Worm (Caenorhabditis elegans) whole organism, late embryonic: ENCODE data around the gene nhr-19.

Experiments used
- C08G9.2 ChIP-seq: sonication (generic microtip); optimal IDR thresholded peaks from 2 replicates; lab custom pipeline; 2016; ENCODE audit warnings: mild to moderate bottlenecking, missing genetic modification characterization, moderate library complexity, missing compliant biosample characterization
- C38D4.7 ChIP-seq: fragments of 200-800 bp; sonication (Bioruptor generic); optimal IDR thresholded peaks from 2 replicates; lab custom pipeline; 2018; ENCODE audit warnings: mild to moderate bottlenecking, missing genetic modification characterization, moderate library complexity, missing compliant biosample characterization
- F13H6.1 ChIP-seq: sonication (generic microtip); optimal IDR thresholded peaks from 2 replicates; lab custom pipeline; 2016; ENCODE audit warnings: missing genetic modification characterization, missing compliant biosample characterization
- K02D7.2 ChIP-seq: sonication (generic microtip); optimal IDR thresholded peaks from 2 replicates; lab custom pipeline; 2017; ENCODE audit warnings: mild to moderate bottlenecking, missing genetic modification characterization, missing compliant biosample characterization
- K09A11.1 ChIP-seq: sonication (generic microtip); optimal IDR thresholded peaks from 2 replicates; lab custom pipeline; 2017; ENCODE audit warnings: antibody characterized with exemption, mild to moderate bottlenecking, missing genetic modification characterization, missing compliant biosample characterization; ENCODE audit not compliant: insufficient read depth
- Y22D7AL.16 ChIP-seq: sonication (generic microtip); optimal IDR thresholded peaks from 2 replicates; lab custom pipeline; 2016; ENCODE audit warnings: missing genetic modification characterization, missing compliant biosample characterization
- ceh-18 ChIP-seq: sonication (generic microtip); optimal IDR thresholded peaks from 2 replicates; lab custom pipeline; 2016; ENCODE audit warnings: missing genetic modification characterization, missing compliant biosample characterization
- ceh-22 ChIP-seq: sonication (generic microtip); optimal IDR thresholded peaks from 2 replicates; lab custom pipeline; 2017; ENCODE audit warnings: missing biosample characterization, missing genetic modification characterization
- ceh-24 ChIP-seq: sonication (generic microtip); optimal IDR thresholded peaks from 2 replicates; lab custom pipeline; 2016; ENCODE audit warnings: mild to moderate bottlenecking, missing genetic modification characterization, missing compliant biosample characterization
- ceh-30 ChIP-seq: fragments of 150-350 bp; optimal IDR thresholded peaks from 2 replicates; lab custom pipeline; 2014; ENCODE audit warnings: missing biosample characterization, missing genetic modification characterization
- ceh-34 ChIP-seq: sonication (generic microtip); optimal IDR thresholded peaks from 2 replicates; lab custom pipeline; 2016; ENCODE audit warnings: mild to moderate bottlenecking, missing genetic modification characterization, missing compliant biosample characterization
- ceh-9 ChIP-seq: sonication (generic microtip); optimal IDR thresholded peaks from 2 replicates; lab custom pipeline; 2016; ENCODE audit warnings: mild to moderate bottlenecking, missing genetic modification characterization, inconsistent platforms, missing compliant biosample characterization
- che-1 ChIP-seq: sonication (generic microtip); optimal IDR thresholded peaks from 2 replicates; lab custom pipeline; 2016; ENCODE audit warnings: mild to moderate bottlenecking, missing genetic modification characterization, missing compliant biosample characterization
- elt-2 ChIP-seq: sonication (generic microtip); optimal IDR thresholded peaks from 2 replicates; lab custom pipeline; 2016; ENCODE audit warnings: missing genetic modification reagents, missing genetic modification characterization, missing compliant biosample characterization
- ets-4 ChIP-seq: sonication (generic microtip); optimal IDR thresholded peaks from 2 replicates; lab custom pipeline; 2016; ENCODE audit warnings: missing genetic modification characterization, missing compliant biosample characterization
- gmeb-2 ChIP-seq: sonication (generic microtip); optimal IDR thresholded peaks from 2 replicates; lab custom pipeline; 2016; ENCODE audit warnings: missing genetic modification characterization, inconsistent platforms, missing compliant biosample characterization
- hlh-13 ChIP-seq: fragments of 200-800 bp; sonication (Bioruptor generic); optimal IDR thresholded peaks from 2 replicates; lab custom pipeline; 2018; ENCODE audit warnings: mild to moderate bottlenecking, missing genetic modification characterization, missing compliant biosample characterization
- hlh-30 ChIP-seq: sonication (generic microtip); optimal IDR thresholded peaks from 2 replicates; lab custom pipeline; 2017; ENCODE audit warnings: antibody characterized with exemption, missing genetic modification characterization, missing compliant biosample characterization; ENCODE audit not compliant: insufficient read depth
- hlh-6 ChIP-seq: sonication (generic microtip); optimal IDR thresholded peaks from 2 replicates; lab custom pipeline; 2016; ENCODE audit warnings: missing genotype, missing genetic modification characterization, missing compliant biosample characterization
- lim-6 ChIP-seq: sonication (generic microtip); optimal IDR thresholded peaks from 2 replicates; lab custom pipeline; 2016; ENCODE audit warnings: missing genetic modification characterization, missing compliant biosample characterization
- lin-11 ChIP-seq: fragments of 200-800 bp; sonication (Bioruptor generic); optimal IDR thresholded peaks from 2 replicates; lab custom pipeline; 2018; ENCODE audit warnings: mild to moderate bottlenecking, missing genetic modification characterization, missing compliant biosample characterization
- madf-2 ChIP-seq: sonication (generic microtip); optimal IDR thresholded peaks from 2 replicates; lab custom pipeline; 2017; ENCODE audit warnings: missing genetic modification characterization, missing compliant biosample characterization
- nfya-1 ChIP-seq: sonication (generic microtip); optimal IDR thresholded peaks from 2 replicates; lab custom pipeline; 2017; ENCODE audit warnings: missing genetic modification characterization, mild to moderate bottlenecking, missing compliant biosample characterization, antibody characterized with exemption, moderate library complexity
- nhr-11 ChIP-seq: fragments of 150-350 bp; optimal IDR thresholded peaks from 2 replicates; lab custom pipeline; 2014; ENCODE audit warnings: missing biosample characterization, missing genetic modification characterization
- npax-4 ChIP-seq: sonication (generic microtip); optimal IDR thresholded peaks from 2 replicates; lab custom pipeline; 2016; ENCODE audit warnings: missing genetic modification characterization, missing compliant biosample characterization
- odd-2 ChIP-seq: sonication (generic microtip); optimal IDR thresholded peaks from 2 replicates; lab custom pipeline; 2017; ENCODE audit warnings: antibody characterized with exemption, mild to moderate bottlenecking, missing genetic modification characterization, missing compliant biosample characterization
- pax-1 ChIP-seq: fragments of 150-350 bp; optimal IDR thresholded peaks from 2 replicates; lab custom pipeline; 2014; ENCODE audit warnings: missing biosample characterization, missing genetic modification characterization
- pqm-1 ChIP-seq: sonication (generic microtip); optimal IDR thresholded peaks from 2 replicates; lab custom pipeline; 2016; ENCODE audit warnings: missing genetic modification characterization, missing compliant biosample characterization
- pros-1 ChIP-seq: fragments of 150-350 bp; optimal IDR thresholded peaks from 2 replicates; lab custom pipeline; 2014; ENCODE audit warnings: missing biosample characterization, missing genetic modification reagents, missing genetic modification characterization
- ref-2 ChIP-seq: sonication (generic microtip); optimal IDR thresholded peaks from 2 replicates; lab custom pipeline; 2016; ENCODE audit warnings: missing genetic modification characterization, missing compliant biosample characterization
- rnt-1 ChIP-seq: sonication (generic microtip); optimal IDR thresholded peaks from 2 replicates; lab custom pipeline; 2016; ENCODE audit warnings: missing genetic modification characterization, missing compliant biosample characterization
- sdc-2 ChIP-seq: sonication (generic microtip); optimal IDR thresholded peaks from 2 replicates; lab custom pipeline; 2016; ENCODE audit warnings: missing genotype, missing genetic modification characterization, missing compliant biosample characterization
- sox-2 ChIP-seq: fragments of 200-800 bp; sonication (Bioruptor generic); IDR thresholded peaks from 2 replicates; pipeline ENCODE4 v1.3.6; 2022; ENCODE audit warnings: missing genetic modification reagents, missing genetic modification characterization, missing compliant biosample characterization
- syd-9 ChIP-seq: sonication (generic microtip); optimal IDR thresholded peaks from 2 replicates; lab custom pipeline; 2016; ENCODE audit warnings: mild to moderate bottlenecking, missing genetic modification characterization, moderate library complexity, missing compliant biosample characterization
- tbx-2 ChIP-seq: sonication (generic microtip); optimal IDR thresholded peaks from 2 replicates; lab custom pipeline; 2016; ENCODE audit warnings: missing genetic modification characterization, missing compliant biosample characterization
- unc-3 ChIP-seq, 2 experiments: fragments of 200-800 bp in 1 of 2; sonication (Bioruptor generic) in 1 of 2; sonication (generic microtip) in 1 of 2; conservative IDR thresholded peaks in 1 of 2; optimal IDR thresholded peaks in 1 of 2; 2 replicates each; pipeline versions ENCODE4 v1.3.6 to Lab custom; 2016 to 2022; ENCODE audit warnings: missing compliant biosample characterization in 2 of 2, missing genetic modification characterization in 2 of 2, missing genetic modification reagents in 1 of 2
- unc-42 ChIP-seq: sonication (generic microtip); optimal IDR thresholded peaks from 2 replicates; lab custom pipeline; 2016; ENCODE audit warnings: missing genotype, missing genetic modification characterization, missing compliant biosample characterization
- unc-55 ChIP-seq: sonication (generic microtip); optimal IDR thresholded peaks from 2 replicates; lab custom pipeline; 2017; ENCODE audit warnings: missing biosample characterization, missing genetic modification reagents, missing genetic modification characterization
- unc-86 ChIP-seq: sonication (generic microtip); optimal IDR thresholded peaks from 2 replicates; lab custom pipeline; 2016; ENCODE audit warnings: missing genetic modification characterization, missing compliant biosample characterization
- zip-5 ChIP-seq: sonication (generic microtip); optimal IDR thresholded peaks from 2 replicates; lab custom pipeline; 2016; ENCODE audit warnings: missing genetic modification characterization, missing compliant biosample characterization

Gene nhr-19

ce11 chrII:9619995-9620535 lies 14.7 kb upstream of the nhr-19 start:
- TF ChIP-seq nhr-11 (tag; lab: Kevin White, UChicago) (peak; percentile 67), unc-86 (tag; lab: Kevin White, UChicago) (no peak), K09A11.1 (tag; lab: Kevin White, UChicago) (no peak)

- TF ChIP-seq hlh-13 (no peak), ceh-22 (no peak), nfya-1 (tag; lab: Kevin White, UChicago) (peak; percentile 36), unc-55 (peak; percentile 82), ceh-34 (tag; lab: Kevin White, UChicago) (peak; percentile 89), pqm-1 (tag; lab: Kevin White, UChicago) (no peak), tbx-2 (tag; lab: Kevin White, UChicago) (peak; percentile 29), elt-2 (tag; lab: Kevin White, UChicago) (peak; percentile 55), Y22D7AL.16 (tag; lab: Kevin White, UChicago) (no peak), ceh-18 (peak; percentile 63), sdc-2 (no peak), madf-2 (tag; lab: Kevin White, UChicago) (peak; percentile 33), hlh-6 (no peak), C38D4.7 (GFP tag; lab: Kevin White, UChicago) (no peak), rnt-1 (tag; lab: Kevin White, UChicago) (peak; percentile 20)
- TF ChIP-seq, all 69 proteins: peak for 8
These were observed 14.1 kb upstream of the nhr-19 start for ce11 chrII:9619402-9619862.

ce11 chrII:9618759-9619158 lies 13.4 kb upstream of the nhr-19 start:
- TF ChIP-seq syd-9 (tag; lab: Kevin White, UChicago) (no peak), ref-2 (no peak), ceh-9 (no peak), hlh-6 (no peak)

ce11 chrII:9617902-9618245 lies 12.5 kb upstream of the nhr-19 start:
- TF ChIP-seq zip-5, result no peak
- no peak for TF ChIP-seq C38D4.7 (GFP tag; lab: Kevin White, UChicago)
- TF ChIP-seq C08G9.2 (tag; lab: Kevin White, UChicago), result no peak
- no peak for TF ChIP-seq pax-1 (tag; lab: Kevin White, UChicago)
- TF ChIP-seq ets-4, result no peak
- TF ChIP-seq Y22D7AL.16 (tag; lab: Kevin White, UChicago), result no peak
- TF ChIP-seq lim-6 (tag; lab: Kevin White, UChicago), result no peak
- no peak for TF ChIP-seq nfya-1 (tag; lab: Kevin White, UChicago)
- TF ChIP-seq K02D7.2 (tag; lab: Kevin White, UChicago), result no peak
- TF ChIP-seq elt-2 (tag; lab: Kevin White, UChicago), result no peak
- TF ChIP-seq ceh-22, result no peak

- TF ChIP-seq unc-3 (GFP tag; conservative IDR thresholded peaks at IDR 0.05; lab: Robert Waterston, UW) (no peak), unc-3 (tag; optimal IDR thresholded peaks at IDR 0.05; lab: Kevin White, UChicago) (no peak), ceh-24 (tag; lab: Kevin White, UChicago) (no peak), lin-11 (no peak), ceh-22 (no peak), ceh-30 (tag; lab: Kevin White, UChicago) (no peak), npax-4 (no peak), zip-5 (no peak), unc-42 (tag; lab: Kevin White, UChicago) (no peak), hlh-13 (no peak), gmeb-2 (tag; lab: Kevin White, UChicago) (no peak), hlh-30 (tag; lab: Kevin White, UChicago) (no peak), odd-2 (tag; lab: Kevin White, UChicago) (no peak), F13H6.1 (tag; lab: Kevin White, UChicago) (no peak), sox-2 (GFP tag; lab: Robert Waterston, UW) (no peak), che-1 (no peak), pros-1 (tag; lab: Kevin White, UChicago) (no peak), lim-6 (tag; lab: Kevin White, UChicago) (no peak)
These were observed 11.9 kb upstream of the nhr-19 start, which contains the start of gene hal-3 for ce11 chrII:9617039-9617901. TSS of gene hal-3 (minus strand) at chrII:9617125.
